Fruit fly (Drosophila melanogaster) whole organism, embryonic: ENCODE data around the gene orion.

Experiments used
- Antp ChIP-seq: fragments of 200-800 bp; sonication (Bioruptor generic); optimal IDR thresholded peaks from 3 replicates; lab custom pipeline; 2016; ENCODE audit warnings: missing biosample characterization, missing genetic modification characterization
- Awh ChIP-seq: fragments of 200-800 bp; sonication (Bioruptor generic); IDR thresholded peaks from 2 replicates; pipeline ENCODE4, ENCODE4 v1.3.6; 2022; ENCODE audit warnings: missing biosample characterization, missing genetic modification characterization
- CG10209 ChIP-seq: fragments of 200-800 bp; sonication (Bioruptor generic); optimal IDR thresholded peaks from 3 replicates; lab custom pipeline; 2017; ENCODE audit warnings: missing biosample characterization, mild to moderate bottlenecking, missing genetic modification characterization, missing genetic modification reagents
- CG11085 ChIP-seq: fragments of 200-800 bp; sonication (Bioruptor generic); IDR thresholded peaks from 2 replicates; pipeline ENCODE4 v1.3.6; 2022; ENCODE audit warnings: missing biosample characterization, missing genetic modification characterization
- CG11093 ChIP-seq: fragments of 200-800 bp; sonication (Bioruptor generic); IDR thresholded peaks from 3 replicates; pipeline ENCODE4 v1.3.6; 2022; ENCODE audit warnings: missing biosample characterization, missing genetic modification characterization
- CG11398 ChIP-seq: fragments of 200-800 bp; sonication (Bioruptor generic); optimal IDR thresholded peaks from 2 replicates; lab custom pipeline; 2016; ENCODE audit warnings: missing biosample characterization, missing genetic modification characterization
- CG11696 ChIP-seq: fragments of 200-800 bp; sonication (Bioruptor generic); IDR thresholded peaks from 2 replicates; pipeline ENCODE4 v1.3.6; 2022; ENCODE audit warnings: missing biosample characterization, missing genetic modification characterization
- CG14710 ChIP-seq: fragments of 200-800 bp; sonication (Bioruptor generic); optimal IDR thresholded peaks from 3 replicates; lab custom pipeline; 2019; ENCODE audit warnings: missing biosample characterization, mild to moderate bottlenecking, missing genetic modification characterization, moderate library complexity
- CG1529 ChIP-seq: fragments of 200-800 bp; sonication (Bioruptor generic); optimal IDR thresholded peaks from 3 replicates; lab custom pipeline; 2018; ENCODE audit warnings: missing biosample characterization, missing genetic modification characterization
- CG15479 ChIP-seq: fragments of 200-800 bp; sonication (Bioruptor generic); optimal IDR thresholded peaks from 3 replicates; lab custom pipeline; 2019; ENCODE audit warnings: missing biosample characterization, mild to moderate bottlenecking, missing genetic modification characterization, moderate library complexity
- CG15601 ChIP-seq: fragments of 200-800 bp; sonication (Bioruptor generic); optimal IDR thresholded peaks from 3 replicates; lab custom pipeline; 2019; ENCODE audit warnings: missing biosample characterization, mild to moderate bottlenecking, missing genetic modification characterization, moderate library complexity
- CG2116 ChIP-seq: fragments of 200-800 bp; sonication (Bioruptor generic); optimal IDR thresholded peaks from 3 replicates; lab custom pipeline; 2018; ENCODE audit warnings: missing biosample characterization, mild to moderate bottlenecking, missing genetic modification characterization
- CG2120 ChIP-seq: fragments of 200-800 bp; sonication (Bioruptor generic); optimal IDR thresholded peaks from 3 replicates; lab custom pipeline; 2016; ENCODE audit warnings: missing biosample characterization, missing genetic modification characterization
- CG2889 ChIP-seq: fragments of 200-800 bp; sonication (Bioruptor generic); IDR thresholded peaks from 3 replicates; pipeline ENCODE4 v1.3.6; 2022; ENCODE audit warnings: missing biosample characterization, missing genetic modification characterization
- CG3163 ChIP-seq: fragments of 200-800 bp; sonication (Bioruptor generic); optimal IDR thresholded peaks from 3 replicates; lab custom pipeline; 2016; ENCODE audit warnings: missing biosample characterization, missing genetic modification characterization
- CG32772 ChIP-seq: fragments of 200-800 bp; sonication (Bioruptor generic); IDR thresholded peaks from 2 replicates; pipeline ENCODE4 v1.3.6; 2022; ENCODE audit warnings: missing biosample characterization, missing genetic modification characterization
- CG3726 ChIP-seq: fragments of 200-800 bp; sonication (Bioruptor generic); IDR thresholded peaks from 3 replicates; pipeline ENCODE4, ENCODE4 v1.3.6; 2022; ENCODE audit warnings: missing biosample characterization, missing genetic modification characterization
- CG3847 ChIP-seq: fragments of 200-800 bp; sonication (Bioruptor generic); IDR thresholded peaks from 2 replicates; pipeline ENCODE4 v1.3.6; 2022; ENCODE audit warnings: missing biosample characterization, missing genetic modification characterization
- CG6272 ChIP-seq: fragments of 200-800 bp; sonication (Bioruptor generic); IDR thresholded peaks from 2 replicates; pipeline ENCODE4 v1.3.6; 2022; ENCODE audit warnings: missing biosample characterization, missing genetic modification characterization
- CG9609 ChIP-seq: fragments of 200-800 bp; sonication (Bioruptor generic); optimal IDR thresholded peaks from 3 replicates; lab custom pipeline; 2016; ENCODE audit warnings: missing biosample characterization, missing genetic modification characterization
- CG9876 ChIP-seq: fragments of 200-800 bp; sonication (Bioruptor generic); optimal IDR thresholded peaks from 2 replicates; lab custom pipeline; 2016; ENCODE audit warnings: missing biosample characterization, missing genetic modification characterization
- Chrac-16 ChIP-seq: fragments of 200-800 bp; sonication (Bioruptor generic); optimal IDR thresholded peaks from 3 replicates; lab custom pipeline; 2016; ENCODE audit warnings: missing biosample characterization, missing genetic modification characterization
- D ChIP-seq, 2 experiments: fragments of 200-800 bp in 1 of 2; fragments of >200 bp in 1 of 2; sonication (Bioruptor generic) in 1 of 2; optimal IDR thresholded peaks; 2 replicates in 1 of 2; 3 replicates in 1 of 2; lab custom pipeline; 2017; ENCODE audit warnings: mild to moderate bottlenecking in 1 of 2, missing biosample characterization in 1 of 2, missing genetic modification characterization in 1 of 2, missing genetic modification reagents in 1 of 2
- D19A ChIP-seq: fragments of 200-800 bp; optimal IDR thresholded peaks from 3 replicates; lab custom pipeline; 2019; ENCODE audit warnings: missing biosample characterization, mild to moderate bottlenecking, missing genetic modification characterization, moderate library complexity
- E2f2 ChIP-seq: fragments of 200-800 bp; sonication (Bioruptor generic); IDR thresholded peaks from 2 replicates; pipeline ENCODE4 v1.3.6; 2022; ENCODE audit warnings: missing biosample characterization, missing genetic modification characterization
- Eip74EF ChIP-seq, 2 experiments: fragments of 200-800 bp in 1 of 2; fragments of >200 bp in 1 of 2; sonication (Bioruptor generic) in 1 of 2; optimal IDR thresholded peaks; 2 replicates each; lab custom pipeline; 2017 to 2019; ENCODE audit warnings: missing biosample characterization in 2 of 2, missing genetic modification characterization in 2 of 2, mild to moderate bottlenecking in 1 of 2, moderate library complexity in 1 of 2
- HHEX ChIP-seq: fragments of 200-800 bp; sonication (Bioruptor generic); optimal IDR thresholded peaks from 3 replicates; lab custom pipeline; 2017; ENCODE audit warnings: missing biosample characterization, mild to moderate bottlenecking, missing genetic modification characterization, missing genetic modification reagents
- Hr3 ChIP-seq: fragments of 200-800 bp; sonication (Bioruptor generic); optimal IDR thresholded peaks from 3 replicates; lab custom pipeline; 2016; ENCODE audit warnings: missing biosample characterization, missing genetic modification characterization
- Nf-YC ChIP-seq: fragments of 200-800 bp; optimal IDR thresholded peaks from 3 replicates; lab custom pipeline; 2019; ENCODE audit warnings: missing biosample characterization, mild to moderate bottlenecking, missing genetic modification characterization, moderate library complexity
- Sox102F ChIP-seq: fragments of 200-800 bp; sonication (Bioruptor generic); optimal IDR thresholded peaks from 2 replicates; lab custom pipeline; 2018; ENCODE audit warnings: missing biosample characterization, mild to moderate bottlenecking, missing genetic modification characterization, moderate library complexity
- YL-1 ChIP-seq: fragments of 200-800 bp; sonication (Bioruptor generic); optimal IDR thresholded peaks from 3 replicates; lab custom pipeline; 2017; ENCODE audit warnings: missing biosample characterization, mild to moderate bottlenecking, missing genetic modification characterization
- bbx ChIP-seq: fragments of 200-800 bp; sonication (Bioruptor generic); IDR thresholded peaks from 2 replicates; pipeline ENCODE4 v1.3.6; 2022; ENCODE audit warnings: missing biosample characterization, missing genetic modification characterization; ENCODE audit not compliant: partially characterized antibody
- crp ChIP-seq, 2 experiments: fragments of 200-800 bp; sonication (Bioruptor generic); optimal IDR thresholded peaks; 2 replicates in 1 of 2; 3 replicates in 1 of 2; lab custom pipeline; 2017; ENCODE audit warnings: missing biosample characterization in 2 of 2, missing genetic modification characterization in 2 of 2, mild to moderate bottlenecking in 1 of 2, moderate library complexity in 1 of 2
- emc ChIP-seq: fragments of 200-800 bp; sonication (Bioruptor generic); optimal IDR thresholded peaks from 2 replicates; lab custom pipeline; 2016; ENCODE audit warnings: missing biosample characterization, missing genetic modification characterization
- en ChIP-seq: fragments of 200-800 bp; sonication (Bioruptor generic); optimal IDR thresholded peaks from 2 replicates; lab custom pipeline; 2016; ENCODE audit warnings: missing biosample characterization, missing genetic modification characterization
- esg ChIP-seq: fragments of 200-800 bp; sonication (Bioruptor generic); conservative IDR thresholded peaks from 2 replicates; pipeline ENCODE4 v1.3.6; 2022; ENCODE audit warnings: missing biosample characterization, missing genetic modification characterization
- eve ChIP-seq, 2 experiments: fragments of >200 bp; optimal IDR thresholded peaks; 2 replicates each; lab custom pipeline; 2017; ENCODE audit warnings: missing biosample characterization in 2 of 2, missing genetic modification characterization in 2 of 2
- ind ChIP-seq: fragments of 200-800 bp; sonication (Bioruptor generic); optimal IDR thresholded peaks from 3 replicates; lab custom pipeline; 2016; ENCODE audit warnings: missing biosample characterization, missing genetic modification characterization
- jing ChIP-seq: fragments of 200-800 bp; sonication (Bioruptor generic); optimal IDR thresholded peaks from 2 replicates; lab custom pipeline; 2018; ENCODE audit warnings: missing biosample characterization, mild to moderate bottlenecking, missing genetic modification characterization
- pan ChIP-seq, 4 experiments: fragments of >200 bp in 3 of 4; fragments of 200-800 bp in 1 of 4; sonication (Bioruptor generic) in 1 of 4; optimal IDR thresholded peaks in 3 of 4; IDR thresholded peaks in 1 of 4; 2 replicates each; pipeline versions ENCODE4 v1.3.6 to Lab custom; 2017 to 2022; ENCODE audit warnings: missing biosample characterization in 2 of 4, missing genetic modification characterization in 2 of 4, mixed read lengths in 1 of 4
- psq ChIP-seq: fragments of 200-800 bp; sonication (Bioruptor generic); optimal IDR thresholded peaks from 2 replicates; lab custom pipeline; 2017; ENCODE audit warnings: missing biosample characterization, missing genetic modification characterization
- repo ChIP-seq: fragments of 200-800 bp; sonication (Bioruptor generic); optimal IDR thresholded peaks from 2 replicates; lab custom pipeline; 2016; ENCODE audit warnings: missing biosample characterization, missing genetic modification characterization
- run ChIP-seq: fragments of 200-800 bp; sonication (Bioruptor generic); optimal IDR thresholded peaks from 3 replicates; lab custom pipeline; 2018; ENCODE audit warnings: missing biosample characterization, mild to moderate bottlenecking, missing genetic modification characterization
- salm ChIP-seq: fragments of 200-800 bp; sonication (Bioruptor generic); optimal IDR thresholded peaks from 2 replicates; lab custom pipeline; 2018; ENCODE audit warnings: missing biosample characterization, mild to moderate bottlenecking, missing genetic modification characterization
- sc ChIP-seq, 3 experiments: fragments of >200 bp in 2 of 3; fragments of 200-800 bp in 1 of 3; sonication (Bioruptor generic) in 1 of 3; optimal IDR thresholded peaks; 2 replicates in 2 of 3; 3 replicates in 1 of 3; lab custom pipeline; 2017; ENCODE audit warnings: mild to moderate bottlenecking in 1 of 3, missing biosample characterization in 1 of 3, missing genetic modification characterization in 1 of 3, missing genetic modification reagents in 1 of 3
- sim ChIP-seq: fragments of 200-800 bp; sonication (Bioruptor generic); IDR thresholded peaks from 2 replicates; pipeline ENCODE4 v1.3.6; 2022; ENCODE audit warnings: missing biosample characterization, missing genetic modification characterization
- sqz ChIP-seq: fragments of 200-800 bp; sonication (Bioruptor generic); optimal IDR thresholded peaks from 3 replicates; lab custom pipeline; 2018; ENCODE audit warnings: missing biosample characterization, mild to moderate bottlenecking, missing genetic modification characterization
- yki ChIP-seq: fragments of >200 bp; optimal IDR thresholded peaks from 3 replicates; lab custom pipeline; 2018

The orion gene

dm6 chrX:7972363-7972942 lies 25.7 kb upstream of the orion start (continued):
- peak; percentile 80 for TF ChIP-seq ind
- TF ChIP-seq yki: no peak
- peak; percentile 28 for TF ChIP-seq YL-1 (GFP tag; lab: Kevin White, UChicago)
- TF ChIP-seq sc (optimal IDR thresholded peaks at IDR 0.05; lab: Kevin White, UChicago): no peak
- TF ChIP-seq sc (GFP tag; optimal IDR thresholded peaks at IDR 0.05; lab: Kevin White, UChicago): peak; percentile 80
- peak in 1 of 2 experiments; percentile 35 for TF ChIP-seq crp (GFP tag; optimal IDR thresholded peaks at IDR 0.05; lab: Kevin White, UChicago)
- peak; percentile 40 for TF ChIP-seq CG9609 (GFP tag; lab: Kevin White, UChicago)
- peak; percentile 88 for TF ChIP-seq CG15601
- peak; percentile 98 for TF ChIP-seq CG11696 (GFP tag; lab: Robert Waterston, UW)
- peak; percentile 16 for TF ChIP-seq Nf-YC (tag; lab: Kevin White, UChicago)
- TF ChIP-seq Hr3 (GFP tag; lab: Kevin White, UChicago): peak; percentile 79
- TF ChIP-seq HHEX: peak; percentile 90
- peak in 1 of 2 experiments; percentile 94 for TF ChIP-seq eve (GFP tag; optimal IDR thresholded peaks at IDR 0.05; lab: Kevin White, UChicago)
- TF ChIP-seq psq (GFP tag; lab: Kevin White, UChicago): peak; percentile 24
- TF ChIP-seq CG1529 (GFP tag; lab: Kevin White, UChicago): peak; percentile 79
- TF ChIP-seq salm (tag; lab: Kevin White, UChicago): peak; percentile 80
- TF ChIP-seq CG11085 (GFP tag; lab: Robert Waterston, UW): peak; percentile 66
- TF ChIP-seq Antp (GFP tag; lab: Kevin White, UChicago): peak; percentile 49
- peak; percentile 72 for TF ChIP-seq CG3847 (GFP tag; lab: Robert Waterston, UW)
- no peak for TF ChIP-seq pan (optimal IDR thresholded peaks at IDR 0.05; lab: Kevin White, UChicago)
- peak in 1 of 2 experiments; percentile 93 for TF ChIP-seq pan (GFP tag; optimal IDR thresholded peaks at IDR 0.05 in 1 of 2, IDR thresholded peaks at IDR 0.05 in 1 of 2)
- peak; percentile 84 for TF ChIP-seq Awh (GFP tag; lab: Robert Waterston, UW)
- TF ChIP-seq CG14710 (tag; lab: Kevin White, UChicago): peak; percentile 85
- TF ChIP-seq D19A (tag; lab: Kevin White, UChicago): peak; percentile 79
- TF ChIP-seq CG32772 (GFP tag; lab: Robert Waterston, UW): peak; percentile 88
- TF ChIP-seq Sox102F: peak; percentile 91
- peak; percentile 89 for TF ChIP-seq CG3726
- peak; percentile 74 for TF ChIP-seq CG2120 (GFP tag; lab: Kevin White, UChicago)
- peak; percentile 81 for TF ChIP-seq jing (GFP tag; lab: Kevin White, UChicago)
- peak; percentile 79 for TF ChIP-seq CG11093 (GFP tag; lab: Robert Waterston, UW)
- peak; percentile 21 for TF ChIP-seq CG11398 (GFP tag; lab: Kevin White, UChicago)
- TF ChIP-seq sim (GFP tag; lab: Robert Waterston, UW): peak; percentile 71; the same call in 1 of the 2 replicates
- peak; percentile 84 for TF ChIP-seq sqz (GFP tag; lab: Kevin White, UChicago)
- peak; percentile 45 for TF ChIP-seq repo (GFP tag; lab: Kevin White, UChicago)
- no peak for TF ChIP-seq emc (GFP tag; lab: Kevin White, UChicago)
- no peak for TF ChIP-seq CG9876
- TF ChIP-seq CG10209: peak; percentile 85
- TF ChIP-seq Eip74EF (GFP tag; optimal IDR thresholded peaks at IDR 0.05; lab: Kevin White, UChicago): peak in 1 of 2 experiments; percentile 82
- TF ChIP-seq CG3163 (GFP tag; lab: Kevin White, UChicago): peak; percentile 14
- TF ChIP-seq E2f2 (GFP tag; lab: Robert Waterston, UW): peak; percentile 64
- TF ChIP-seq CG2116 (GFP tag; lab: Kevin White, UChicago): peak; percentile 49
- TF ChIP-seq CG6272: peak; percentile 72
- TF ChIP-seq esg: peak; percentile 84
- no peak for TF ChIP-seq D (optimal IDR thresholded peaks at IDR 0.05; lab: Kevin White, UChicago)
- peak; percentile 87 for TF ChIP-seq D (GFP tag; optimal IDR thresholded peaks at IDR 0.05; lab: Kevin White, UChicago)
- peak; percentile 85 for TF ChIP-seq Chrac-16 (GFP tag; lab: Kevin White, UChicago)
- no peak for TF ChIP-seq bbx (GFP tag; lab: Robert Waterston, UW)
- TF ChIP-seq run (tag; lab: Kevin White, UChicago): peak; percentile 77
- no peak for TF ChIP-seq CG15479 (GFP tag; lab: Kevin White, UChicago)
- TF ChIP-seq en: peak; percentile 22
- TF ChIP-seq CG2889: peak; percentile 74; the same call in 2 of the 3 replicates
